Comparison of ENCODE assay signal across 5 fruit fly cellular contexts in genomic region chrX:9684697-9685567, dm6.
A peak's percentile ranks its signal among the peaks of the same experiment; 100 is the strongest.
TF ChIP-seq lines count a peak whose summit lies in the region.

No protein-coding gene starts in this region.

TF ChIP-seq in whole organism, adult, 20 proteins besides CTCF, POLR2A, EP300 and RAD21 (continued from another document):
- TF ChIP-seq Crg-1 (GFP tag; optimal IDR thresholded peaks at IDR 0.05; lab: Kevin White, UChicago) = no peak
- TF ChIP-seq CG12768 (GFP tag; optimal IDR thresholded peaks at IDR 0.05; lab: Kevin White, UChicago) = peak; percentile 14

TF ChIP-seq in whole organism, embryonic, 481 proteins besides CTCF, POLR2A, EP300 and RAD21 (continued from another document and continues in another):
- TF ChIP-seq CG4328 (GFP tag; optimal IDR thresholded peaks at IDR 0.05; lab: Kevin White, UChicago) = no peak
- peak; percentile 45 for TF ChIP-seq BEAF-32 (GFP tag; optimal IDR thresholded peaks at IDR 0.05; lab: Kevin White, UChicago)
- TF ChIP-seq pfk (GFP tag; optimal IDR thresholded peaks at IDR 0.05; lab: Kevin White, UChicago) = peak; percentile 12
- no peak for TF ChIP-seq CG12391 (tag; optimal IDR thresholded peaks at IDR 0.05; lab: Kevin White, UChicago)
- TF ChIP-seq CG14441 (GFP tag; IDR thresholded peaks at IDR 0.05; lab: Robert Waterston, UW) = no peak
- TF ChIP-seq Bdp1 (GFP tag; optimal IDR thresholded peaks at IDR 0.05; lab: Kevin White, UChicago) = no peak
- peak; percentile 58 for TF ChIP-seq crol (GFP tag; IDR thresholded peaks at IDR 0.05; lab: Robert Waterston, UW)
- peak in 1 of 2 experiments; percentile 16 for TF ChIP-seq dpn (GFP tag; optimal IDR thresholded peaks at IDR 0.05; lab: Kevin White, UChicago)
- no peak for TF ChIP-seq NC2α (GFP tag; optimal IDR thresholded peaks at IDR 0.05; lab: Kevin White, UChicago)
- TF ChIP-seq CG13775 (GFP tag; optimal IDR thresholded peaks at IDR 0.05; lab: Kevin White, UChicago) = peak; percentile 23
- TF ChIP-seq gce (GFP tag; IDR thresholded peaks at IDR 0.05; lab: Robert Waterston, UW) = no peak
- TF ChIP-seq Nf-YB (GFP tag; optimal IDR thresholded peaks at IDR 0.05; lab: Kevin White, UChicago) = peak; percentile 26
- no peak for TF ChIP-seq CG3163 (GFP tag; optimal IDR thresholded peaks at IDR 0.05; lab: Kevin White, UChicago)
- TF ChIP-seq CG8924 (tag; optimal IDR thresholded peaks at IDR 0.05; lab: Kevin White, UChicago) = peak; percentile 0
- TF ChIP-seq CG17912 (GFP tag; optimal IDR thresholded peaks at IDR 0.05; lab: Kevin White, UChicago) = no peak
- no peak for TF ChIP-seq fd96Cb (tag; optimal IDR thresholded peaks at IDR 0.05; lab: Kevin White, UChicago)
- TF ChIP-seq mirr (GFP tag; optimal IDR thresholded peaks at IDR 0.05; lab: Kevin White, UChicago) = peak; percentile 53
- 0 out of 2 replicates have a peak, but pooled peaks have one; percentile 18 for TF ChIP-seq bbx (GFP tag; IDR thresholded peaks at IDR 0.05; lab: Robert Waterston, UW; ENCODE audit: partially characterized antibody)
- TF ChIP-seq Ada2b (GFP tag; IDR thresholded peaks at IDR 0.05; lab: Robert Waterston, UW) = no peak
- no peak for TF ChIP-seq vfl (GFP tag; optimal IDR thresholded peaks at IDR 0.05; lab: Kevin White, UChicago)
- TF ChIP-seq CG8765 (GFP tag; IDR thresholded peaks at IDR 0.05; lab: Robert Waterston, UW) = no peak
- no peak for TF ChIP-seq yki (optimal IDR thresholded peaks at IDR 0.05; lab: Kevin White, UChicago)
- TF ChIP-seq sqz (GFP tag; optimal IDR thresholded peaks at IDR 0.05; lab: Kevin White, UChicago) = peak; percentile 56
- peak; percentile 9 for TF ChIP-seq MESR4 (GFP tag; optimal IDR thresholded peaks at IDR 0.05; lab: Kevin White, UChicago)
- TF ChIP-seq aop (GFP tag; IDR thresholded peaks at IDR 0.05; lab: Robert Waterston, UW) = no peak
- peak in 1 of 2 experiments; percentile 90 for TF ChIP-seq Eip74EF (GFP tag; optimal IDR thresholded peaks at IDR 0.05; lab: Kevin White, UChicago)
- TF ChIP-seq odd (GFP tag; optimal IDR thresholded peaks at IDR 0.05; lab: Kevin White, UChicago) = no peak
- TF ChIP-seq Stat92E (GFP tag; optimal IDR thresholded peaks at IDR 0.05; lab: Kevin White, UChicago) = no peak
- peak; percentile 49 for TF ChIP-seq corto (GFP tag; optimal IDR thresholded peaks at IDR 0.05; lab: Kevin White, UChicago)
- no peak for TF ChIP-seq Usf (GFP tag; optimal IDR thresholded peaks at IDR 0.05; lab: Kevin White, UChicago)
- no peak for TF ChIP-seq Hey (tag; optimal IDR thresholded peaks at IDR 0.05; lab: Kevin White, UChicago)
- TF ChIP-seq CG10321 (GFP tag; IDR thresholded peaks at IDR 0.05; lab: Robert Waterston, UW) = peak; percentile 92
- TF ChIP-seq CG5245 (GFP tag; optimal IDR thresholded peaks at IDR 0.05; lab: Kevin White, UChicago) = no peak

TF ChIP-seq in whole organism, prepupa, 60 proteins besides CTCF, POLR2A, EP300 and RAD21 (continued from another document and continues in another):
- TF ChIP-seq CG10631 (GFP tag; optimal IDR thresholded peaks at IDR 0.05; lab: Kevin White, UChicago) = no peak
- TF ChIP-seq CG8319 (GFP tag; optimal IDR thresholded peaks at IDR 0.05; lab: Kevin White, UChicago) = no peak
- peak; percentile 49 to 71 for TF ChIP-seq salr (GFP tag; optimal IDR thresholded peaks at IDR 0.05; lab: Kevin White, UChicago)
- no peak for TF ChIP-seq Ets21C (GFP tag; optimal IDR thresholded peaks at IDR 0.05; lab: Kevin White, UChicago)
- no peak for TF ChIP-seq OdsH (GFP tag; optimal IDR thresholded peaks at IDR 0.05; lab: Kevin White, UChicago)
- TF ChIP-seq Sox14 (GFP tag; optimal IDR thresholded peaks at IDR 0.05; lab: Kevin White, UChicago) = peak; percentile 47
- peak; percentile 70 for TF ChIP-seq Lpt (GFP tag; optimal IDR thresholded peaks at IDR 0.05; lab: Kevin White, UChicago)
- no peak for TF ChIP-seq CG11902 (GFP tag; optimal IDR thresholded peaks at IDR 0.05; lab: Kevin White, UChicago)
- TF ChIP-seq CG8632 (GFP tag; optimal IDR thresholded peaks at IDR 0.05; lab: Kevin White, UChicago) = no peak
- no peak for TF ChIP-seq CG4318 (GFP tag; optimal IDR thresholded peaks at IDR 0.05; lab: Kevin White, UChicago)
- TF ChIP-seq dac (GFP tag; optimal IDR thresholded peaks at IDR 0.05; lab: Kevin White, UChicago) = peak; percentile 88
- peak; percentile 38; the same call in 1 of the 2 replicates for TF ChIP-seq CG11294 (GFP tag; IDR thresholded peaks at IDR 0.05; lab: Robert Waterston, UW)
- peak; percentile 71 for TF ChIP-seq CG3032 (tag; optimal IDR thresholded peaks at IDR 0.05; lab: Kevin White, UChicago)
- no peak for TF ChIP-seq Eip75B (GFP tag; optimal IDR thresholded peaks at IDR 0.05; lab: Kevin White, UChicago)
- TF ChIP-seq Sox102F (GFP tag; optimal IDR thresholded peaks at IDR 0.05; lab: Kevin White, UChicago) = no peak
- TF ChIP-seq eg (GFP tag; IDR thresholded peaks at IDR 0.05; lab: Robert Waterston, UW) = peak; percentile 93
- peak; percentile 68 to 84 for TF ChIP-seq ss (GFP tag; optimal IDR thresholded peaks at IDR 0.05; lab: Kevin White, UChicago)
- TF ChIP-seq CG10669 (GFP tag; optimal IDR thresholded peaks at IDR 0.05; lab: Kevin White, UChicago) = peak; percentile 74
- TF ChIP-seq CG1621 (tag; optimal IDR thresholded peaks at IDR 0.05; lab: Kevin White, UChicago) = peak; percentile 84
- TF ChIP-seq svp (GFP tag; lab: Kevin White, UChicago) = peak; percentile 54
- no peak for TF ChIP-seq Sox15 (GFP tag; optimal IDR thresholded peaks at IDR 0.05; lab: Kevin White, UChicago)
- no peak for TF ChIP-seq fd85E (GFP tag; optimal IDR thresholded peaks at IDR 0.05; lab: Kevin White, UChicago)
- peak; percentile 1 for TF ChIP-seq CG6792 (GFP tag; optimal IDR thresholded peaks at IDR 0.05; lab: Kevin White, UChicago)
- peak; percentile 55 for TF ChIP-seq pdm3 (GFP tag; optimal IDR thresholded peaks at IDR 0.05; lab: Kevin White, UChicago)
- peak; percentile 41 for TF ChIP-seq CG7368 (GFP tag; optimal IDR thresholded peaks at IDR 0.05; lab: Kevin White, UChicago)
- peak; percentile 94 for TF ChIP-seq CG6163 (GFP tag; IDR thresholded peaks at IDR 0.05; lab: Robert Waterston, UW)
- peak; percentile 25 for TF ChIP-seq CG6854 (GFP tag; optimal IDR thresholded peaks at IDR 0.05; lab: Kevin White, UChicago)
- TF ChIP-seq net (GFP tag; optimal IDR thresholded peaks at IDR 0.05; lab: Kevin White, UChicago) = peak; percentile 51
- TF ChIP-seq Hr39 (GFP tag; optimal IDR thresholded peaks at IDR 0.05; lab: Kevin White, UChicago) = no peak
- no peak for TF ChIP-seq Hr38 (GFP tag; optimal IDR thresholded peaks at IDR 0.05; lab: Kevin White, UChicago)
- peak; percentile 78 for TF ChIP-seq Ets96B (tag; optimal IDR thresholded peaks at IDR 0.05; lab: Kevin White, UChicago)
- peak; percentile 76 for TF ChIP-seq CG15336 (GFP tag; IDR thresholded peaks at IDR 0.05; lab: Robert Waterston, UW)
- TF ChIP-seq CG6276 (GFP tag; optimal IDR thresholded peaks at IDR 0.05; lab: Kevin White, UChicago) = peak; percentile 74
- peak; percentile 80 for TF ChIP-seq CG16779 (tag; optimal IDR thresholded peaks at IDR 0.05; lab: Kevin White, UChicago)
- TF ChIP-seq Smox (GFP tag; optimal IDR thresholded peaks at IDR 0.05; lab: Kevin White, UChicago) = no peak

TF ChIP-seq in whole organism, pupa, 21 proteins besides CTCF, POLR2A, EP300 and RAD21 (continued from another document):
- TF ChIP-seq fd96Ca (GFP tag; IDR thresholded peaks at IDR 0.05; lab: Robert Waterston, UW) = peak; percentile 90
TF ChIP-seq in whole organism, pupa: peak in this region for 19.

TF ChIP-seq in whole organism, wandering third instar larva, 38 proteins besides CTCF, POLR2A, EP300 and RAD21 (continued from another document):
- TF ChIP-seq sage (GFP tag; optimal IDR thresholded peaks at IDR 0.05; lab: Kevin White, UChicago) (no peak), foxo (GFP tag; optimal IDR thresholded peaks at IDR 0.05; lab: Kevin White, UChicago) (no peak), N (GFP tag; optimal IDR thresholded peaks at IDR 0.05; lab: Kevin White, UChicago) (peak; percentile 91), lola (GFP tag; optimal IDR thresholded peaks at IDR 0.05; lab: Kevin White, UChicago) (no peak), Hr78 (GFP tag; optimal IDR thresholded peaks at IDR 0.05; lab: Kevin White, UChicago) (no peak), OdsH (GFP tag; optimal IDR thresholded peaks at IDR 0.05; lab: Kevin White, UChicago) (no peak), dmrt93B (GFP tag; optimal IDR thresholded peaks at IDR 0.05; lab: Kevin White, UChicago) (no peak), sv (GFP tag; optimal IDR thresholded peaks at IDR 0.05; lab: Kevin White, UChicago) (no peak), HLH106 (tag; optimal IDR thresholded peaks at IDR 0.05; lab: Kevin White, UChicago) (no peak), brk (GFP tag; optimal IDR thresholded peaks at IDR 0.05; lab: Kevin White, UChicago) (no peak)
